Worm (Caenorhabditis elegans): ENCODE measurements around the gene eat-3.
A peak's percentile ranks its signal among the peaks of the same experiment; 100 is the strongest.

eat-3 gene

ce11 chrII:9284358-9285170 is 40.1 kb upstream of the eat-3 start:
- TF ChIP-seq ceh-16 (tag; optimal IDR thresholded peaks at IDR 0.05) (no peak), egl-27 (tag; optimal IDR thresholded peaks at IDR 0.05) (no peak), nhr-6 (tag; optimal IDR thresholded peaks at IDR 0.05) (peak; percentile 23), peb-1 (tag; optimal IDR thresholded peaks at IDR 0.05) (peak; percentile 56), ama-1 (optimal IDR thresholded peaks at IDR 0.05) (peak; percentile 62), skn-1 (tag; optimal IDR thresholded peaks at IDR 0.05) (peak; percentile 51), fos-1 (tag; optimal IDR thresholded peaks at IDR 0.05) (peak; percentile 49), elt-1 (tag; optimal IDR thresholded peaks at IDR 0.05) (no peak), sma-9 (GFP tag; optimal IDR thresholded peaks at IDR 0.05) (peak; percentile 44), sma-9 (tag; optimal IDR thresholded peaks at IDR 0.05) (no peak), F13H6.1 (tag; optimal IDR thresholded peaks at IDR 0.05) (peak; percentile 45), alr-1 (tag; optimal IDR thresholded peaks at IDR 0.05) (no peak), nhr-129 (tag; optimal IDR thresholded peaks at IDR 0.05) (peak; percentile 13), crh-2 (tag; optimal IDR thresholded peaks at IDR 0.05) (peak; percentile 32)

ce11 chrII:9285171-9286025 is 39.3 kb upstream of the eat-3 start, which contains the start of gene mtrr-1:
Gene mtrr-1 (plus strand): TSS chrII:9285975.
- TF ChIP-seq R02D3.7 (tag; optimal IDR thresholded peaks at IDR 0.05) = no peak
- TF ChIP-seq nhr-11 (tag; optimal IDR thresholded peaks at IDR 0.05) = no peak
- TF ChIP-seq mab-5 (tag; optimal IDR thresholded peaks at IDR 0.05) = peak; percentile 48
- peak; percentile 30 for TF ChIP-seq crh-2 (tag; optimal IDR thresholded peaks at IDR 0.05)
- no peak for TF ChIP-seq peb-1 (tag; optimal IDR thresholded peaks at IDR 0.05)
- peak; percentile 53 for TF ChIP-seq sma-9 (GFP tag; optimal IDR thresholded peaks at IDR 0.05)
- TF ChIP-seq sma-9 (tag; optimal IDR thresholded peaks at IDR 0.05) = no peak
- TF ChIP-seq zag-1 (tag; optimal IDR thresholded peaks at IDR 0.05) = no peak
- no peak for TF ChIP-seq aly-2 (tag; optimal IDR thresholded peaks at IDR 0.05)
- TF ChIP-seq unc-62 (GFP tag; optimal IDR thresholded peaks at IDR 0.05) = no peak
- TF ChIP-seq ZK546.5 (tag; optimal IDR thresholded peaks at IDR 0.05) = no peak
- no peak for TF ChIP-seq lin-39 (tag; optimal IDR thresholded peaks at IDR 0.05)
- peak; percentile 66 for TF ChIP-seq unc-55 (GFP tag; optimal IDR thresholded peaks at IDR 0.05)
- TF ChIP-seq nhr-12 (tag; optimal IDR thresholded peaks at IDR 0.05) = no peak
- peak; percentile 52 for TF ChIP-seq ztf-4 (tag; optimal IDR thresholded peaks at IDR 0.05)
- TF ChIP-seq lsy-2 (tag; optimal IDR thresholded peaks at IDR 0.05) = peak in 1 of 2 experiments; percentile 86
- TF ChIP-seq Y55F3AM.14 (GFP tag; optimal IDR thresholded peaks at IDR 0.05) = no peak
- TF ChIP-seq nhr-6 (tag; optimal IDR thresholded peaks at IDR 0.05) = no peak
- TF ChIP-seq elt-1 (tag; optimal IDR thresholded peaks at IDR 0.05) = no peak
- TF ChIP-seq dmd-4 (tag; optimal IDR thresholded peaks at IDR 0.05) = no peak
- no peak for TF ChIP-seq sem-4 (tag; optimal IDR thresholded peaks at IDR 0.05)
- TF ChIP-seq blmp-1 (tag; optimal IDR thresholded peaks at IDR 0.05; ENCODE audit: insufficient read depth) = no peak
- TF ChIP-seq lin-13 (GFP tag; optimal IDR thresholded peaks at IDR 0.05) = peak; percentile 11
- peak; percentile 6 for TF ChIP-seq fos-1 (tag; optimal IDR thresholded peaks at IDR 0.05)
- peak; percentile 58 for TF ChIP-seq ama-1 (optimal IDR thresholded peaks at IDR 0.05)
- TF ChIP-seq nhr-25 (tag; optimal IDR thresholded peaks at IDR 0.05) = peak; percentile 3
- no peak for TF ChIP-seq skn-1 (tag; optimal IDR thresholded peaks at IDR 0.05)
- TF ChIP-seq nhr-21 (tag; optimal IDR thresholded peaks at IDR 0.05) = no peak
- peak; percentile 2 for TF ChIP-seq C34F6.9 (tag; optimal IDR thresholded peaks at IDR 0.05)

- no peak for TF ChIP-seq F13H6.1 (tag; optimal IDR thresholded peaks at IDR 0.05)
- TF ChIP-seq nhr-23 (tag; optimal IDR thresholded peaks at IDR 0.05) = no peak
- no peak for TF ChIP-seq nhr-25 (tag; optimal IDR thresholded peaks at IDR 0.05)
- no peak for TF ChIP-seq nhr-21 (tag; optimal IDR thresholded peaks at IDR 0.05)
- TF ChIP-seq mab-5 (tag; optimal IDR thresholded peaks at IDR 0.05) = no peak
- no peak for TF ChIP-seq unc-55 (GFP tag; optimal IDR thresholded peaks at IDR 0.05)
- TF ChIP-seq snpc-4 (tag; optimal IDR thresholded peaks at IDR 0.05) = no peak
Observed at ce11 chrII:9289127-9289526, 35.5 kb upstream of the eat-3 start.

Data from whole organism, L2 larva.